Worm (Caenorhabditis elegans): ENCODE results near the gene erd-2.2.

erd-2.2 gene

ce11 chrIII:5917365-5917958 lies 10.6 kb downstream of the erd-2.2 start (continued):
- TF ChIP-seq ceh-28 (tag; optimal IDR thresholded peaks at IDR 0.05) (no peak), lin-13 (GFP tag; optimal IDR thresholded peaks at IDR 0.05) (peak; percentile 58), D1046.2 (GFP tag; IDR thresholded peaks at IDR 0.05) (no peak), Y5F2A.4 (GFP tag; optimal IDR thresholded peaks at IDR 0.05) (no peak), F26F4.8 (GFP tag; conservative IDR thresholded peaks at IDR 0.05) (no peak), ceh-32 (tag; optimal IDR thresholded peaks at IDR 0.05; ENCODE audit: poor library complexity) (no peak), dmd-6 (GFP tag; IDR thresholded peaks at IDR 0.05) (peak; percentile 13; the same call in 1 of the 2 replicates), unc-62 (GFP tag; optimal IDR thresholded peaks at IDR 0.05 in 1 of 2) (peak in 1 of 2 experiments; percentile 84), unc-62 (tag; optimal IDR thresholded peaks at IDR 0.05) (no peak), nhr-42 (GFP tag; IDR thresholded peaks at IDR 0.05) (0 out of 2 replicates have a peak, but pooled peaks have one; percentile 39), ceh-82 (tag; optimal IDR thresholded peaks at IDR 0.05) (no peak), lin-1 (GFP tag; IDR thresholded peaks at IDR 0.05) (no peak), fkh-10 (GFP tag; optimal IDR thresholded peaks at IDR 0.05) (no peak), F10B5.3 (tag; optimal IDR thresholded peaks at IDR 0.05) (no peak), tag-97 (GFP tag; IDR thresholded peaks at IDR 0.05) (no peak), ceh-44 (GFP tag; IDR thresholded peaks at IDR 0.05) (no peak), nhr-237 (tag; optimal IDR thresholded peaks at IDR 0.05) (no peak), php-3 (GFP tag; IDR thresholded peaks at IDR 0.05) (peak; percentile 78), madf-9 (GFP tag; conservative IDR thresholded peaks at IDR 0.05) (no peak), Y75B8A.6 (GFP tag; IDR thresholded peaks at IDR 0.05) (no peak), ces-1 (GFP tag; optimal IDR thresholded peaks at IDR 0.05) (no peak), sdz-12 (GFP tag; optimal IDR thresholded peaks at IDR 0.05) (no peak), nhr-28 (tag; optimal IDR thresholded peaks at IDR 0.05) (peak; percentile 64), T20F7.1 (GFP tag; optimal IDR thresholded peaks at IDR 0.05) (peak; percentile 38), spr-3 (GFP tag; optimal IDR thresholded peaks at IDR 0.05) (no peak), F44E2.7 (GFP tag; IDR thresholded peaks at IDR 0.05) (no peak), lir-3 (tag; optimal IDR thresholded peaks at IDR 0.05) (no peak), nhr-41 (GFP tag; IDR thresholded peaks at IDR 0.05) (no peak), nhr-10 (tag; optimal IDR thresholded peaks at IDR 0.05) (peak; percentile 11), ctbp-1 (GFP tag; IDR thresholded peaks at IDR 0.05) (no peak), madf-5 (GFP tag; IDR thresholded peaks at IDR 0.05) (no peak), daf-19 (GFP tag; conservative IDR thresholded peaks at IDR 0.05) (no peak), tra-1 (GFP tag; IDR thresholded peaks at IDR 0.05) (no peak), hlh-30 (tag; optimal IDR thresholded peaks at IDR 0.05; ENCODE audit: insufficient read depth) (peak; percentile 72), aha-1 (tag) (peak; percentile 90), snpc-4 (tag; optimal IDR thresholded peaks at IDR 0.05) (no peak), saeg-2 (GFP tag; IDR thresholded peaks at IDR 0.05) (no peak), nhr-11 (tag; optimal IDR thresholded peaks at IDR 0.05) (no peak), zfp-2 (tag; optimal IDR thresholded peaks at IDR 0.05) (no peak), ztf-7 (tag; optimal IDR thresholded peaks at IDR 0.05) (no peak), mdt-29 (GFP tag; IDR thresholded peaks at IDR 0.05) (no peak), nhr-6 (tag; optimal IDR thresholded peaks at IDR 0.05) (no peak), mxl-2 (GFP tag; conservative IDR thresholded peaks at IDR 0.05) (no peak), spr-1 (tag; optimal IDR thresholded peaks at IDR 0.05) (no peak), vab-7 (GFP tag; IDR thresholded peaks at IDR 0.05) (no peak), F49E8.2 (tag; optimal IDR thresholded peaks at IDR 0.05; ENCODE audit: borderline replicate concordance) (no peak), Y105C5A.15 (GFP tag; IDR thresholded peaks at IDR 0.05) (no peak), hlh-11 (tag; optimal IDR thresholded peaks at IDR 0.05) (peak; percentile 58), daf-12 (tag; optimal IDR thresholded peaks at IDR 0.05) (no peak), F37D6.2 (tag; optimal IDR thresholded peaks at IDR 0.05) (no peak), skn-1 (tag; optimal IDR thresholded peaks at IDR 0.05) (no peak), nhr-48 (tag; optimal IDR thresholded peaks at IDR 0.05) (no peak), rbr-2 (tag; optimal IDR thresholded peaks at IDR 0.05) (no peak)

Measured in whole organism, L4 larva.